Fruit fly (Drosophila melanogaster) whole organism, embryonic: Measurements from ENCODE around the gene Trim9.

ENCODE experiments used
- ATbp ChIP-seq: fragments of 200-800 bp; sonication (Bioruptor generic); optimal IDR thresholded peaks from 2 replicates; lab custom pipeline; 2017; ENCODE audit warnings: missing biosample characterization, mild to moderate bottlenecking, missing genetic modification characterization, missing genetic modification reagents
- Antp ChIP-seq: fragments of 200-800 bp; sonication (Bioruptor generic); optimal IDR thresholded peaks from 3 replicates; lab custom pipeline; 2016; ENCODE audit warnings: missing biosample characterization, missing genetic modification characterization
- Asciz ChIP-seq: fragments of 200-800 bp; sonication (Bioruptor generic); optimal IDR thresholded peaks from 2 replicates; lab custom pipeline; 2017; ENCODE audit warnings: missing biosample characterization, mild to moderate bottlenecking, missing genetic modification characterization, missing genetic modification reagents
- B-H1 ChIP-seq: fragments of 200-800 bp; sonication (Bioruptor generic); IDR thresholded peaks from 3 replicates; pipeline ENCODE4 v1.3.6; 2022; ENCODE audit warnings: missing biosample characterization, missing genetic modification characterization
- BtbVII ChIP-seq: fragments of 200-800 bp; sonication (Bioruptor generic); optimal IDR thresholded peaks from 3 replicates; lab custom pipeline; 2017; ENCODE audit warnings: missing biosample characterization, mild to moderate bottlenecking, missing genetic modification characterization
- CG10431 ChIP-seq: fragments of 200-800 bp; sonication (Bioruptor generic); optimal IDR thresholded peaks from 3 replicates; lab custom pipeline; 2018; ENCODE audit warnings: missing biosample characterization, mild to moderate bottlenecking, missing genetic modification characterization
- CG10654 ChIP-seq: fragments of 200-800 bp; sonication (Bioruptor generic); optimal IDR thresholded peaks from 2 replicates; lab custom pipeline; 2016; ENCODE audit warnings: missing biosample characterization, missing genetic modification characterization
- CG12659 ChIP-seq: fragments of 200-800 bp; sonication (Bioruptor generic); optimal IDR thresholded peaks from 3 replicates; lab custom pipeline; 2017; ENCODE audit warnings: mild to moderate bottlenecking, missing biosample characterization, missing genetic modification reagents, missing genetic modification characterization
- CG16779 ChIP-seq: fragments of 200-800 bp; sonication (Bioruptor generic); IDR thresholded peaks from 2 replicates; pipeline ENCODE4 v1.3.6; 2022; ENCODE audit warnings: missing biosample characterization, missing genetic modification characterization
- CG17328 ChIP-seq: fragments of 200-800 bp; sonication (Bioruptor generic); IDR thresholded peaks from 2 replicates; pipeline ENCODE4 v1.3.6; 2022; ENCODE audit warnings: missing biosample characterization, missing genetic modification characterization
- CG1792 ChIP-seq: fragments of 200-800 bp; sonication (Bioruptor generic); optimal IDR thresholded peaks from 2 replicates; lab custom pipeline; 2016; ENCODE audit warnings: missing biosample characterization, missing genetic modification characterization
- CG18011 ChIP-seq: fragments of 200-800 bp; sonication (Bioruptor generic); optimal IDR thresholded peaks from 2 replicates; lab custom pipeline; 2017; ENCODE audit warnings: missing biosample characterization, missing genetic modification characterization, mild to moderate bottlenecking, moderate library complexity, missing genotype
- CG1832 ChIP-seq: fragments of 200-800 bp; sonication (Bioruptor generic); optimal IDR thresholded peaks from 2 replicates; lab custom pipeline; 2017; ENCODE audit warnings: missing biosample characterization, mild to moderate bottlenecking, missing genetic modification characterization, inconsistent platforms
- CG2120 ChIP-seq: fragments of 200-800 bp; sonication (Bioruptor generic); optimal IDR thresholded peaks from 3 replicates; lab custom pipeline; 2016; ENCODE audit warnings: missing biosample characterization, missing genetic modification characterization
- CG2202 ChIP-seq: fragments of 200-800 bp; sonication (Bioruptor generic); optimal IDR thresholded peaks from 2 replicates; lab custom pipeline; 2018; ENCODE audit warnings: missing biosample characterization, mild to moderate bottlenecking, missing genetic modification characterization
- CG3065 ChIP-seq: fragments of 200-800 bp; sonication (Bioruptor generic); optimal IDR thresholded peaks from 2 replicates; lab custom pipeline; 2016; ENCODE audit warnings: missing biosample characterization, missing genetic modification characterization
- CG6683 ChIP-seq: fragments of 200-800 bp; sonication (Bioruptor generic); optimal IDR thresholded peaks from 2 replicates; lab custom pipeline; 2017; ENCODE audit warnings: missing biosample characterization, mild to moderate bottlenecking, missing genetic modification characterization, missing genetic modification reagents
- CG6791 ChIP-seq: fragments of 200-800 bp; sonication (Bioruptor generic); IDR thresholded peaks from 3 replicates; pipeline ENCODE4 v1.3.6; 2022; ENCODE audit warnings: missing biosample characterization, missing genetic modification characterization; ENCODE audit not compliant: partially characterized antibody
- CG9609 ChIP-seq: fragments of 200-800 bp; sonication (Bioruptor generic); optimal IDR thresholded peaks from 3 replicates; lab custom pipeline; 2016; ENCODE audit warnings: missing biosample characterization, missing genetic modification characterization
- CG9797 ChIP-seq: fragments of 200-800 bp; sonication (Bioruptor generic); optimal IDR thresholded peaks from 3 replicates; lab custom pipeline; 2018; ENCODE audit warnings: missing biosample characterization, mild to moderate bottlenecking, missing genetic modification characterization
- CG9817 ChIP-seq: fragments of 200-800 bp; sonication (Bioruptor generic); optimal IDR thresholded peaks from 2 replicates; lab custom pipeline; 2018; ENCODE audit warnings: missing biosample characterization, mild to moderate bottlenecking, missing genetic modification characterization, moderate library complexity
- D ChIP-seq, 2 experiments: fragments of 200-800 bp in 1 of 2; fragments of >200 bp in 1 of 2; sonication (Bioruptor generic) in 1 of 2; optimal IDR thresholded peaks; 2 replicates in 1 of 2; 3 replicates in 1 of 2; lab custom pipeline; 2017; ENCODE audit warnings: mild to moderate bottlenecking in 1 of 2, missing biosample characterization in 1 of 2, missing genetic modification characterization in 1 of 2, missing genetic modification reagents in 1 of 2
- D19B ChIP-seq: fragments of 200-800 bp; sonication (Bioruptor generic); optimal IDR thresholded peaks from 2 replicates; lab custom pipeline; 2017; ENCODE audit warnings: missing biosample characterization, mild to moderate bottlenecking, missing genetic modification characterization
- Dad ChIP-seq: fragments of 200-800 bp; sonication (Bioruptor generic); optimal IDR thresholded peaks from 3 replicates; lab custom pipeline; 2016; ENCODE audit warnings: missing biosample characterization, missing genetic modification characterization
- ERR ChIP-seq: fragments of 200-800 bp; sonication (Bioruptor generic); optimal IDR thresholded peaks from 2 replicates; lab custom pipeline; 2016; ENCODE audit warnings: missing biosample characterization, missing genetic modification characterization
- HLH3B ChIP-seq: fragments of 200-800 bp; sonication (Bioruptor generic); IDR thresholded peaks from 2 replicates; pipeline ENCODE4 v1.3.6; 2022; ENCODE audit warnings: missing biosample characterization, missing genetic modification characterization
- Hr51 ChIP-seq, 2 experiments: fragments of 200-800 bp; sonication (Bioruptor generic); optimal IDR thresholded peaks; 2 replicates in 1 of 2; 3 replicates in 1 of 2; lab custom pipeline; 2016 to 2018; ENCODE audit warnings: missing biosample characterization in 2 of 2, missing genetic modification characterization in 2 of 2, mild to moderate bottlenecking in 1 of 2, moderate library complexity in 1 of 2
- Lim3 ChIP-seq: fragments of 200-800 bp; sonication (Bioruptor generic); IDR thresholded peaks from 2 replicates; pipeline ENCODE4 v1.3.6; 2022; ENCODE audit warnings: missing biosample characterization, missing genetic modification characterization
- MBD-R2 ChIP-seq: fragments of 200-800 bp; sonication (Bioruptor generic); IDR thresholded peaks from 2 replicates; pipeline ENCODE4 v1.3.6; 2022; ENCODE audit warnings: missing biosample characterization, missing genetic modification characterization
- MTF-1 ChIP-seq: fragments of 200-800 bp; sonication (Bioruptor generic); optimal IDR thresholded peaks from 2 replicates; lab custom pipeline; 2018; ENCODE audit warnings: missing biosample characterization, mild to moderate bottlenecking, missing genetic modification characterization, borderline replicate concordance
- NfI ChIP-seq: fragments of 200-800 bp; sonication (Bioruptor generic); optimal IDR thresholded peaks from 3 replicates; lab custom pipeline; 2018; ENCODE audit warnings: missing biosample characterization, mild to moderate bottlenecking, missing genetic modification characterization, moderate library complexity
- Tbp ChIP-seq: fragments of >200 bp; optimal IDR thresholded peaks from 2 replicates; lab custom pipeline; 2018; ENCODE audit warnings: missing biosample characterization, missing genetic modification characterization
- ab ChIP-seq: fragments of 200-800 bp; sonication (Bioruptor generic); optimal IDR thresholded peaks from 2 replicates; lab custom pipeline; 2016; ENCODE audit warnings: missing biosample characterization, missing genetic modification characterization
- corto ChIP-seq: fragments of 200-800 bp; sonication (Bioruptor generic); optimal IDR thresholded peaks from 2 replicates; lab custom pipeline; 2016; ENCODE audit warnings: missing biosample characterization, mild to moderate bottlenecking, missing genetic modification characterization, moderate library complexity
- croc ChIP-seq: fragments of 200-800 bp; sonication (Bioruptor generic); conservative IDR thresholded peaks from 3 replicates; pipeline ENCODE4 v1.3.6; 2022; ENCODE audit warnings: missing biosample characterization, missing genetic modification characterization
- dimm ChIP-seq: fragments of 200-800 bp; sonication (Bioruptor generic); IDR thresholded peaks from 2 replicates; pipeline ENCODE4 v1.3.6; 2022; ENCODE audit warnings: missing biosample characterization, missing genetic modification characterization
- ewg ChIP-seq: fragments of 200-800 bp; sonication (Bioruptor generic); optimal IDR thresholded peaks from 3 replicates; lab custom pipeline; 2017; ENCODE audit warnings: mild to moderate bottlenecking, missing biosample characterization, missing genetic modification reagents, missing genetic modification characterization
- jigr1 ChIP-seq: fragments of 200-800 bp; sonication (Bioruptor generic); IDR thresholded peaks from 3 replicates; pipeline ENCODE4 v1.3.6; 2022; ENCODE audit warnings: missing biosample characterization, missing genetic modification characterization
- jing ChIP-seq: fragments of 200-800 bp; sonication (Bioruptor generic); optimal IDR thresholded peaks from 2 replicates; lab custom pipeline; 2018; ENCODE audit warnings: missing biosample characterization, mild to moderate bottlenecking, missing genetic modification characterization
- nau ChIP-seq: fragments of 200-800 bp; sonication (Bioruptor generic); optimal IDR thresholded peaks from 3 replicates; lab custom pipeline; 2017; ENCODE audit warnings: missing biosample characterization, mild to moderate bottlenecking, missing genetic modification characterization, missing genetic modification reagents
- pb ChIP-seq: fragments of 200-800 bp; sonication (Bioruptor generic); optimal IDR thresholded peaks from 3 replicates; lab custom pipeline; 2016; ENCODE audit warnings: missing biosample characterization, missing genetic modification characterization
- peb ChIP-seq: fragments of 200-800 bp; sonication (Bioruptor generic); IDR thresholded peaks from 2 replicates; pipeline ENCODE4 v1.3.6; 2022; ENCODE audit warnings: missing biosample characterization, missing genetic modification characterization
- pros ChIP-seq: fragments of 200-800 bp; sonication (Bioruptor generic); optimal IDR thresholded peaks from 3 replicates; lab custom pipeline; 2019; ENCODE audit warnings: missing biosample characterization, mild to moderate bottlenecking, missing genetic modification characterization, moderate library complexity
- slp2 ChIP-seq: fragments of 200-800 bp; sonication (Bioruptor generic); optimal IDR thresholded peaks from 2 replicates; lab custom pipeline; 2016; ENCODE audit warnings: missing biosample characterization, missing genetic modification characterization
- sna ChIP-seq: fragments of 200-800 bp; sonication (Bioruptor generic); IDR thresholded peaks from 2 replicates; pipeline ENCODE4 v1.3.6; 2022; ENCODE audit warnings: missing biosample characterization, missing genetic modification characterization; ENCODE audit not compliant: partially characterized antibody
- so ChIP-seq: fragments of 200-800 bp; sonication (Bioruptor generic); IDR thresholded peaks from 3 replicates; pipeline ENCODE4 v1.3.6; 2022; ENCODE audit warnings: missing biosample characterization, missing genetic modification characterization
- sob ChIP-seq: fragments of 200-800 bp; sonication (Bioruptor generic); IDR thresholded peaks from 2 replicates; pipeline ENCODE4 v1.3.6; 2022; ENCODE audit warnings: missing biosample characterization, missing genetic modification characterization
- sr ChIP-seq: fragments of 200-800 bp; sonication (Bioruptor generic); IDR thresholded peaks from 3 replicates; pipeline ENCODE4 v1.3.6; 2022; ENCODE audit warnings: missing biosample characterization, missing genetic modification characterization
- stc ChIP-seq: fragments of 200-800 bp; sonication (Bioruptor generic); IDR thresholded peaks from 2 replicates; pipeline ENCODE4 v1.3.6; 2022; ENCODE audit warnings: missing biosample characterization, missing genetic modification characterization
- zen ChIP-seq: fragments of 200-800 bp; sonication (Bioruptor generic); optimal IDR thresholded peaks from 3 replicates; lab custom pipeline; 2018; ENCODE audit warnings: missing biosample characterization, mild to moderate bottlenecking, missing genetic modification characterization, moderate library complexity

The Trim9 gene

dm6 chr2L:10665603-10666002, 120.9 kb downstream of the Trim9 start (continued):
- TF ChIP-seq CG9797 (GFP tag; lab: Kevin White, UChicago) (no peak), pros (GFP tag; lab: Kevin White, UChicago) (no peak), sna (no peak), CG1792 (GFP tag; lab: Kevin White, UChicago) (peak; percentile 65), CG9817 (tag; lab: Kevin White, UChicago) (peak; percentile 71), CG2202 (tag; lab: Kevin White, UChicago) (no peak), CG10654 (peak; percentile 68), CG16779 (peak; percentile 63), CG6683 (GFP tag; lab: Kevin White, UChicago) (no peak), CG1832 (GFP tag; lab: Kevin White, UChicago) (no peak), jing (peak; percentile 70), jigr1 (GFP tag; lab: Robert Waterston, UW) (peak; percentile 75; the same call in 2 of the 3 replicates), Antp (GFP tag; lab: Kevin White, UChicago) (peak; percentile 82), NfI (GFP tag; lab: Kevin White, UChicago) (peak; percentile 77), CG9609 (GFP tag; lab: Kevin White, UChicago) (peak; percentile 67), sr (GFP tag; lab: Robert Waterston, UW) (peak; percentile 66; the same call in 1 of the 3 replicates), zen (tag; lab: Kevin White, UChicago) (peak; percentile 57), Lim3 (GFP tag; lab: Robert Waterston, UW) (0 out of 2 replicates have a peak, but pooled peaks have one; percentile 27), Hr51 (GFP tag; optimal IDR thresholded peaks at IDR 0.05; lab: Kevin White, UChicago) (peak; percentile 43 to 89), Tbp (GFP tag; lab: Kevin White, UChicago) (no peak), CG12659 (GFP tag; lab: Kevin White, UChicago) (peak; percentile 75), ATbp (peak; percentile 71), D19B (GFP tag; lab: Kevin White, UChicago) (peak; percentile 26), corto (no peak), CG2120 (GFP tag; lab: Kevin White, UChicago) (peak; percentile 80), pb (GFP tag; lab: Kevin White, UChicago) (peak; percentile 70), CG6791 (GFP tag; lab: Robert Waterston, UW) (no peak), MTF-1 (GFP tag; lab: Kevin White, UChicago) (peak; percentile 7), B-H1 (GFP tag; lab: Robert Waterston, UW) (peak; percentile 61), ab (GFP tag; lab: Kevin White, UChicago) (peak; percentile 61), so (GFP tag; lab: Robert Waterston, UW) (peak; percentile 86), CG17328 (GFP tag; lab: Robert Waterston, UW) (peak; percentile 75), BtbVII (peak; percentile 19), ERR (peak; percentile 66), HLH3B (GFP tag; lab: Robert Waterston, UW) (peak; percentile 89), sob (peak; percentile 87), CG18011 (GFP tag; lab: Kevin White, UChicago) (peak; percentile 58), nau (GFP tag; lab: Kevin White, UChicago) (peak; percentile 43), Asciz (GFP tag; lab: Kevin White, UChicago) (peak; percentile 62), peb (GFP tag; lab: Robert Waterston, UW) (peak; percentile 58; the same call in 1 of the 2 replicates), D (optimal IDR thresholded peaks at IDR 0.05; lab: Kevin White, UChicago) (no peak), D (GFP tag; optimal IDR thresholded peaks at IDR 0.05; lab: Kevin White, UChicago) (peak; percentile 3), CG3065 (GFP tag; lab: Kevin White, UChicago) (peak; percentile 23), MBD-R2 (GFP tag; lab: Robert Waterston, UW) (peak; percentile 55), stc (peak; percentile 84), Dad (GFP tag; lab: Kevin White, UChicago) (peak; percentile 68), croc (peak; percentile 53; the same call in 1 of the 3 replicates), CG10431 (no peak), slp2 (GFP tag; lab: Kevin White, UChicago) (peak; percentile 58), dimm (peak; percentile 65), ewg (peak; percentile 53)
